Worm (Caenorhabditis elegans) whole organism, L4/young adult: Measurements from ENCODE around the gene W04G3.13.

Experiments used
- W03F9.2 ChIP-seq: fragments of 150-350 bp; optimal IDR thresholded peaks from 2 replicates; lab custom pipeline; 2014; ENCODE audit warnings: missing biosample characterization, missing genetic modification characterization
- dao-5 ChIP-seq: sonication (generic microtip); optimal IDR thresholded peaks from 2 replicates; lab custom pipeline; 2016; ENCODE audit warnings: missing genotype, missing genetic modification characterization, moderate library complexity, missing compliant biosample characterization
- him-1 ChIP-seq: sonication (generic microtip); optimal IDR thresholded peaks from 2 replicates; lab custom pipeline; 2016; ENCODE audit warnings: missing genotype, missing genetic modification reagents, missing genetic modification characterization, missing compliant biosample characterization

ce11 chrX:11103173-11103572, 23.6 kb upstream of the W04G3.13 start:
- no peak for TF ChIP-seq him-1 (tag; lab: Kevin White, UChicago)
- TF ChIP-seq W03F9.2 (tag; lab: Kevin White, UChicago): no peak
- no peak for TF ChIP-seq dao-5
